Fruit fly (Drosophila melanogaster): ENCODE measurements around the gene spas.

dm6 chr3R:24001150-24001549, 36.9 kb upstream of the spas start:
- no peak for TF ChIP-seq Lpt (GFP tag; optimal IDR thresholded peaks at IDR 0.05)
- TF ChIP-seq Gug (GFP tag; IDR thresholded peaks at IDR 0.05) = no peak
- TF ChIP-seq fd59A (GFP tag; optimal IDR thresholded peaks at IDR 0.05) = no peak
- no peak for TF ChIP-seq CG15336 (GFP tag; IDR thresholded peaks at IDR 0.05)
- no peak for TF ChIP-seq cyc (GFP tag; optimal IDR thresholded peaks at IDR 0.05)
